Fruit fly (Drosophila melanogaster): ENCODE results near the gene Eip74EF.

Eip74EF gene

DNA sequence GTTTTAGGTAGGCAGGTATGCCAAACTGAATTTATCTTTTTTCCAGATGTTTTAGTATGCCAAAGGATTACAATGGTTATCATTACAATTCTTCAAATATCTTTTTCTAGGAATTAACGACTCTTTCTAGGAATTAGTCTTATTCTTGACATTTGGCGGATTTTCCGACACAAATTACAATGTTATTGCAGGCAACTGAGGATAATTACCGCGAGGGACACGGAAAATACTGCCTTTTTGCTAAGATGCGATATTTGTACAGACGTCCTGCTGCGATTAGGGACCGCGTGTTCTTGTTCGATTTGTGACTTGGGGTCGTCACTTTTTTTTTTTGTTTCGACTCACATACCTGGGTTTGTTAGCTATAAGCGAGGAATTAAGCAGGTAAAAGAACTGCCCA is 63.3 kb downstream of the Eip74EF start:
- no peak for TF ChIP-seq CG8478 (optimal IDR thresholded peaks at IDR 0.05)
- TF ChIP-seq CTCF (optimal IDR thresholded peaks at IDR 0.05), result no peak

- TF ChIP-seq CTCF (optimal IDR thresholded peaks at IDR 0.05) (no peak), CG8478 (optimal IDR thresholded peaks at IDR 0.05) (no peak)
Measured at dm6 chr3L:17549049-17549876, 69.9 kb downstream of the Eip74EF start, which contains the start of the genes Jon74E and CG7542. Jon74E (minus strand) TSS chr3L:17549127. CG7542 (plus strand) TSS chr3L:17549826.

DNA sequence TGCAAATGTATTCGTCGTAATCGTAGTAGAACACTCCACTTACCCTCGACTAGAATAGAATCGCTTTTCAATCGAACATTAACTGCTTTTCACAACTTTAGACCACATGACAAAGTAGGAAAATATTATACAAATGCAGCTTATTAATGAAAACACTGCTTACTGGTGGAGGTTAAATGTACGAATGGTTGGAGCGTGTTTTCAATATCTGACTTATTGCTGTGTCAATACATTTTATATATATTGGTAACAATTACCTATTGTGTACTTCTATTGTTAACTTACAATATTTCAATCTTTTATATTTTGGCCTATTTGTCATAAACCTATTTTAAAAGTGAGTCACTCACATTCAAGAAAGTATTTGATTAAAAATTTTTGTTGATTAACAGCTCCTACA is 79.1 kb downstream of the Eip74EF start:
- TF ChIP-seq CG8478 (optimal IDR thresholded peaks at IDR 0.05), result no peak
- no peak for TF ChIP-seq CTCF (optimal IDR thresholded peaks at IDR 0.05)

dm6 chr3L:17538907-17539306 is 80.2 kb downstream of the Eip74EF start:
- TF ChIP-seq CG8478 (optimal IDR thresholded peaks at IDR 0.05) (no peak), CTCF (optimal IDR thresholded peaks at IDR 0.05) (no peak)

DNA sequence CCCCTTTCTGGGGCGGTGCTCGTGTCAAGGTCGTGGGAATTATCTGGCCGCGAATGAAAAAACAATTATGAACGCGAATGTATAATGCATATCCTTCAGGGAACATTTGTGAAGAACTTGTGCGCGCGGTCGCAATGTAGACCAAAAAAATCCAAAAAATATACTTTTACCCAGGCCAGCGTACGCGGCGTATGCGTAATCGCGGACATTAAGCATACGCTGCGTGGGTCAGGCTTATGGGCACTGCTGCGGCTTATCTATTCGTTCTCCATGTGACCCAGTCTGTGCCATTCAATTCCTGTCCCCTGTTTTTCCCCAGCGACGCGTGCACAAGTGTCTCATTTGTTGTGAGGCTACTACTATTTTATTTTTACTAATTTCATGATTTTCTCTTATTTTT is 80.9 kb downstream of the Eip74EF start:
- TF ChIP-seq CTCF (optimal IDR thresholded peaks at IDR 0.05) (no peak), CG8478 (optimal IDR thresholded peaks at IDR 0.05) (no peak)

DNA sequence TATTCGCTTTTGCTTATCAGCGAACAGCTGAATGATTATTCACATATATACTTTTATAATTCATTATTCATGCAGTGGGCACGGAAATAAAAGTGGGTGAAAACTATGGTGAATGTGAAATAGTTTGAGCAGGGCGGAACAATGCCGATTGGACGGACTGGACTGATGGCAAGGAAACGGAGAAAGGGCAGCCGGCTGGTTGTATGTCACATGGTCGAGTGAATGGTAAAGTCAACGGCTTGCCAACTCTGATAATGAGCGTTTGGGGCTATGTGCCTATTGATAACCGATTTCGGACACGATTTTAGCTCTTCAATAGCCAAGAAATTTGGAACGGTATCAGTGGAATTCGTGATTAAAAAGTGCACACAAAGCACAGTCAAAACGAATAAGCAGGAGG is 83.4 kb downstream of the Eip74EF start:
- TF ChIP-seq CTCF (optimal IDR thresholded peaks at IDR 0.05), result no peak

DNA sequence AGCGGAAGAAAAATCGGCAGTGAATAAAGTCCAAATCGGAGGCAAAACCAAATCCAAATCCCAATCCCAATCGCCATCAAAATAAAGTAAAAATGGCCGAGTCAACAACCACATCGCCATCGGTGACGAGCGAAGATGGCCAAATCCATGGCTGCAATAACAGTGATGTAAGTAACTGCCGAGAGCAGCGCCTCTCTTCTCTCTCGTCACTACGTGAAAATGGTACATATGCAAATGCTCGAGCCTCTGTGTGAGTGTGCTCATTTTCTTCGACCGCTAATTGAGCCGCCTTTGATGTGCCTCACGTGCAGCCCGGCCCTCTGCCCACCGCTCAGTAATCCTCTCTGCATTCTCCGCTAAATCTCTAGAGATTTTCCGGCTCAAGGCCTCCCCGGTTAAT is 84.7 kb downstream of the Eip74EF start:
- TF ChIP-seq CTCF (optimal IDR thresholded peaks at IDR 0.05) (no peak), CG8478 (optimal IDR thresholded peaks at IDR 0.05) (no peak)

DNA sequence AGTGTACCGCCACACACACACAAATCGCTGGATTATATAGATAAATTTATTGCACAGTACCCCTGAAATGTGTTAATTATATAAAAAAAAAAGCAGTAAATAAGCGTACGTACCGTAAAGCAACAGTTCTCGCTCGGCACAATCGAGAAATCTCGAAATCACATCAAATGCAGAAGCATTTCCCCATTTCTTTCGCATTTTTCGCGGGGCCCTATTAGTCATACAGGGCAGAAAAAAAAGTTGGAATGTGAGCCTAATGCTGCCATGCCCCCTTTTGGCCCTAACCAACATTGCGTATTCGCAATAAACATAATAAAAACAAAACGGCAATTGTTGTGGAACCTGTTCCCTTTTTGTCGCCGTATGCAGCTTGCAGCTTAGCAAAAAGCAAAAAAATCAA is 85.4 kb downstream of the Eip74EF start:
- TF ChIP-seq CTCF (optimal IDR thresholded peaks at IDR 0.05) (no peak), CG8478 (optimal IDR thresholded peaks at IDR 0.05) (no peak)

dm6 chr3L:17532898-17533700 is 86.0 kb downstream of the Eip74EF start:
- TF ChIP-seq CTCF (optimal IDR thresholded peaks at IDR 0.05) (no peak), CG8478 (optimal IDR thresholded peaks at IDR 0.05) (no peak)

- TF ChIP-seq CTCF (optimal IDR thresholded peaks at IDR 0.05), result no peak
- TF ChIP-seq CG8478 (optimal IDR thresholded peaks at IDR 0.05), result no peak
Measured at dm6 chr3L:17532197-17532596, 86.9 kb downstream of the Eip74EF start.

dm6 chr3L:17531397-17531796 is 87.7 kb downstream of the Eip74EF start:
- no peak for TF ChIP-seq CG8478 (optimal IDR thresholded peaks at IDR 0.05)

DNA sequence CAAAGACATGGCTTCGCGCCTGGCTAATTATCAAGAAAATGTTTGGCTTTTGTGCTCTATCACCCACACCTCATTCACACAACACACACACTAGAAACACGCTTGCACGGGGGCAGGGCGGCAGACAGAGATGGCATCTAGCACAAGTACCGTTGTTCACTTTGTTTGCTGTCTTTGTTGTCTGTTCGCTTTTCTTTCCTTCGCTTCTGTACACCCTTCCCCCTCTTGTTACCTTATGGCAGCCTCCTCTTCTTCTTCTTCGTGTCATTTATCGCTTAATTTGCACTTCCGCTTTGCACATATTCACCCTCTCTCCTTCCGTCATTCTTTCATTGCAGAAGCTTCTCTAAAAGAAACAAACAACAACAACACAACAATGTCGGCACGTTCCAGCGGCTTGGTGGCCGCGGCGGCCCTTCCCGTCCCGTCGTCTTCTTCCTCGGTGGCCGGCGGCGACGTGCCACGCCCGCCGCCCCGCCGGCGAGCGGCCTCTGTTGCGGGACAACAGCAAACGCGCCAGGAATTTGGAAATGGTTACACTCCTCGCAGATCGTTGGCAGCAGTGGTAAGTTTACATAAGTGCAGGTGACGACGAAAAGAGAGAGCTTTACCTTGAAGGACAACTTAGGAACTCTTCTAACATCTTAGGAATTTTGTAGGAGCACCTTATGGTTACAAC is 88.5 kb downstream of the Eip74EF start:
- TF ChIP-seq CTCF (optimal IDR thresholded peaks at IDR 0.05) (no peak), CG8478 (optimal IDR thresholded peaks at IDR 0.05) (no peak)

DNA sequence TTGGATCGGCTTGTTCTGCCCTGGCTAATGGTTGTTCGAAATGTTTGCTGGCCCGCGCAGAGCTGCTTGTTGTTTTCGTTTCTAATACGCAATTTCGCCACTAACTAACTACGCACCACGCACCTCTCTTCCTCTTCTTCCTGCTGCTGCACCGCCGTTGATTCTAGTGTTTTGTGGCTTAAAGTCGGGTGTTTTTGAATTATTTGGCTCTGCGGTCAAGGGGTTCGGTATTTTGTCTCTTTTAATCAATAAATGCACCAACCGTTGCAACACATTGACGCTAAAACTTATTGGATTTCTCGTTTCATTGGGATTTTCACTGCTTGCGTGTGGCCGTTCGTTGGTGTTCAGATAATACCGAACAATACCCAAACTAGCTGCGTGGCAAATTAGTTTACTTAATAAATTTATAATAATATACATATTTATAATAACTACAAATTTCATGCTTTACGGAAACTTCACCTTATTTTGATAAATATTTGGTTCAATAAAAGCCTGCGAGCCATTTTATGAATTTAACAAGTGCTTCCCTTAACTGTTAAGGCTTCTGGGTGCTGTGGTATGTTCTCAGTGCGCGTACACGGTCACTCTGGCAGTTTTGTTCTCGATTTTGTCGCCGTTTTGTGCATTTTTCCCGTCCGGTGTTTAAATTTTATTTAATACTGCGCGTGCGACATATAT is 89.5 kb downstream of the Eip74EF start, which contains the start of the genes Edc3 and Nedd4:
TSS of gene Edc3 (minus strand) at position 351 of the 684 bp plus-strand sequence.
TSS of gene Nedd4 (plus strand) at position 571 of the 684 bp plus-strand sequence.
- TF ChIP-seq CG8478 (optimal IDR thresholded peaks at IDR 0.05) (no peak), CTCF (optimal IDR thresholded peaks at IDR 0.05) (no peak)

dm6 chr3L:17513893-17514616 is 105.1 kb downstream of the Eip74EF start, which contains the start of the genes U4-U6-60K and CG7564:
U4-U6-60K (minus strand) TSS chr3L:17513912.
CG7564 (plus strand) TSS chr3L:17514298.
- TF ChIP-seq CTCF (optimal IDR thresholded peaks at IDR 0.05) (no peak), CG8478 (optimal IDR thresholded peaks at IDR 0.05) (no peak)

Measured in S2 (cell line).